Fruit fly (Drosophila melanogaster): ENCODE data around the gene Ilp2.

dm6 chr3L:9814621-9815020, 15.1 kb downstream of the Ilp2 start:
- TF ChIP-seq GATAd (GFP tag; optimal IDR thresholded peaks at IDR 0.05) (no peak), psq (GFP tag; optimal IDR thresholded peaks at IDR 0.05) (no peak), Dif (GFP tag; optimal IDR thresholded peaks at IDR 0.05; ENCODE audit: partially characterized antibody) (no peak), Hr78 (GFP tag; optimal IDR thresholded peaks at IDR 0.05) (no peak), N (GFP tag; optimal IDR thresholded peaks at IDR 0.05) (no peak), rgr (GFP tag; optimal IDR thresholded peaks at IDR 0.05) (no peak), jim (GFP tag; optimal IDR thresholded peaks at IDR 0.05) (no peak), Dfd (GFP tag; optimal IDR thresholded peaks at IDR 0.05) (no peak), h (GFP tag; optimal IDR thresholded peaks at IDR 0.05) (no peak), usp (GFP tag; optimal IDR thresholded peaks at IDR 0.05) (no peak)

Measured in whole organism, wandering third instar larva.